Worm (Caenorhabditis elegans) whole organism, L2 larva: ENCODE results near the gene wrt-5.

ENCODE experiments used
- C34F6.9 ChIP-seq: fragments of 150-350 bp; optimal IDR thresholded peaks from 2 replicates; lab custom pipeline; 2014; ENCODE audit warnings: missing biosample characterization, missing genetic modification characterization
- R02D3.7 ChIP-seq: fragments of 150-350 bp; optimal IDR thresholded peaks from 2 replicates; lab custom pipeline; 2014; ENCODE audit warnings: missing biosample characterization, missing genetic modification characterization
- ZK546.5 ChIP-seq: sonication (generic microtip); optimal IDR thresholded peaks from 2 replicates; lab custom pipeline; 2017; ENCODE audit warnings: missing biosample characterization, missing genetic modification characterization
- aly-2 ChIP-seq: fragments of 150-350 bp; optimal IDR thresholded peaks from 2 replicates; lab custom pipeline; 2014; ENCODE audit warnings: missing biosample characterization, missing genetic modification characterization
- ama-1 ChIP-seq: fragments of 150-350 bp; optimal IDR thresholded peaks from 2 replicates; lab custom pipeline; 2018; ENCODE audit warnings: inconsistent platforms
- blmp-1 ChIP-seq: sonication (generic microtip); optimal IDR thresholded peaks from 2 replicates; lab custom pipeline; 2017; ENCODE audit warnings: missing genetic modification characterization, mild to moderate bottlenecking, missing compliant biosample characterization, antibody characterized with exemption, moderate library complexity; ENCODE audit not compliant: insufficient read depth
- ceh-16 ChIP-seq: fragments of 150-350 bp; optimal IDR thresholded peaks from 2 replicates; lab custom pipeline; 2014; ENCODE audit warnings: missing biosample characterization, missing genetic modification characterization
- ceh-82 ChIP-seq: fragments of 150-350 bp; optimal IDR thresholded peaks from 2 replicates; lab custom pipeline; 2014; ENCODE audit warnings: missing biosample characterization, missing genetic modification characterization
- crh-2 ChIP-seq: sonication (generic microtip); optimal IDR thresholded peaks from 2 replicates; lab custom pipeline; 2017; ENCODE audit warnings: missing biosample characterization, missing genetic modification characterization
- dmd-4 ChIP-seq: sonication (generic microtip); optimal IDR thresholded peaks from 2 replicates; lab custom pipeline; 2017; ENCODE audit warnings: missing biosample characterization, missing genetic modification characterization
- egl-27 ChIP-seq: sonication (generic microtip); optimal IDR thresholded peaks from 3 replicates; lab custom pipeline; 2017; ENCODE audit warnings: missing biosample characterization, missing genetic modification reagents, missing genetic modification characterization
- elt-3 ChIP-seq: sonication (generic microtip); optimal IDR thresholded peaks from 2 replicates; lab custom pipeline; 2017; ENCODE audit warnings: missing biosample characterization, missing genetic modification characterization
- fos-1 ChIP-seq: fragments of 150-350 bp; optimal IDR thresholded peaks from 2 replicates; lab custom pipeline; 2014; ENCODE audit warnings: missing biosample characterization, missing genetic modification characterization
- lin-13 ChIP-seq: fragments of 150-350 bp; optimal IDR thresholded peaks from 2 replicates; lab custom pipeline; 2014; ENCODE audit warnings: missing biosample characterization, missing genetic modification reagents, missing genetic modification characterization
- lin-39 ChIP-seq: fragments of 150-350 bp; optimal IDR thresholded peaks from 2 replicates; lab custom pipeline; 2014; ENCODE audit warnings: missing biosample characterization, missing genetic modification reagents, missing genetic modification characterization
- lsy-2 ChIP-seq, 2 experiments: fragments of 150-350 bp in 1 of 2; sonication (generic microtip) in 1 of 2; optimal IDR thresholded peaks; 2 replicates each; lab custom pipeline; 2014 to 2017; ENCODE audit warnings: missing biosample characterization in 2 of 2, missing genetic modification characterization in 2 of 2
- mab-5 ChIP-seq: fragments of 150-350 bp; optimal IDR thresholded peaks from 2 replicates; lab custom pipeline; 2014; ENCODE audit warnings: missing biosample characterization, missing genetic modification characterization
- mdl-1 ChIP-seq, 2 experiments: fragments of 150-350 bp in 1 of 2; sonication (generic microtip) in 1 of 2; optimal IDR thresholded peaks; 2 replicates each; lab custom pipeline; 2017; ENCODE audit warnings: missing biosample characterization in 2 of 2, missing genetic modification characterization in 2 of 2
- nhr-21 ChIP-seq: fragments of 150-350 bp; optimal IDR thresholded peaks from 2 replicates; lab custom pipeline; 2014; ENCODE audit warnings: missing biosample characterization, missing genetic modification characterization
- nhr-23 ChIP-seq: fragments of 150-350 bp; optimal IDR thresholded peaks from 2 replicates; lab custom pipeline; 2014; ENCODE audit warnings: missing biosample characterization, missing genetic modification reagents, missing genetic modification characterization
- nhr-25 ChIP-seq: fragments of 150-350 bp; sonication (generic microtip); optimal IDR thresholded peaks from 3 replicates; lab custom pipeline; 2014; ENCODE audit warnings: missing biosample characterization, missing genetic modification characterization
- nhr-6 ChIP-seq: fragments of 150-350 bp; optimal IDR thresholded peaks from 2 replicates; lab custom pipeline; 2014; ENCODE audit warnings: missing biosample characterization, missing genetic modification characterization
- skn-1 ChIP-seq: sonication (generic microtip); optimal IDR thresholded peaks from 2 replicates; lab custom pipeline; 2017; ENCODE audit warnings: missing biosample characterization, missing genetic modification characterization
- unc-62 ChIP-seq: fragments of 150-350 bp; optimal IDR thresholded peaks from 2 replicates; lab custom pipeline; 2014; ENCODE audit warnings: missing biosample characterization, missing genetic modification reagents, missing genetic modification characterization
- zag-1 ChIP-seq: fragments of 150-350 bp; optimal IDR thresholded peaks from 2 replicates; lab custom pipeline; 2014; ENCODE audit warnings: missing biosample characterization, missing genetic modification characterization
- ztf-1 ChIP-seq: fragments of 200-800 bp; sonication (Bioruptor generic); conservative IDR thresholded peaks from 2 replicates; pipeline ENCODE4 v1.3.6; 2022; ENCODE audit warnings: missing genetic modification characterization, missing compliant biosample characterization
- ztf-11 ChIP-seq: sonication (generic microtip); optimal IDR thresholded peaks from 2 replicates; lab custom pipeline; 2017; ENCODE audit warnings: missing biosample characterization, missing genetic modification characterization
- ztf-4 ChIP-seq: fragments of 150-350 bp; optimal IDR thresholded peaks from 2 replicates; lab custom pipeline; 2014; ENCODE audit warnings: missing biosample characterization, missing genetic modification characterization

Gene wrt-5

ce11 chrIV:4009923-4010322 lies 41.5 kb downstream of the wrt-5 start:
- no peak for TF ChIP-seq ztf-4 (tag; lab: Kevin White, UChicago)
- TF ChIP-seq nhr-6 (tag; lab: Kevin White, UChicago), result no peak
- TF ChIP-seq fos-1 (tag; lab: Kevin White, UChicago), result no peak
- TF ChIP-seq mab-5 (tag; lab: Kevin White, UChicago), result no peak
- no peak for TF ChIP-seq aly-2 (tag; lab: Kevin White, UChicago)
- TF ChIP-seq lin-13, result no peak
- TF ChIP-seq lsy-2 (tag; optimal IDR thresholded peaks at IDR 0.05; lab: Kevin White, UChicago), result no peak
- TF ChIP-seq mdl-1 (tag; optimal IDR thresholded peaks at IDR 0.05; lab: Kevin White, UChicago), result no peak
- TF ChIP-seq unc-62 (GFP tag; lab: Kevin White, UChicago), result no peak
- TF ChIP-seq dmd-4 (tag; lab: Kevin White, UChicago), result no peak
- no peak for TF ChIP-seq lin-39
- no peak for TF ChIP-seq ztf-11 (tag; lab: Kevin White, UChicago)
- TF ChIP-seq nhr-23 (tag; lab: Kevin White, UChicago), result no peak
- TF ChIP-seq skn-1 (tag; lab: Kevin White, UChicago), result no peak
- TF ChIP-seq ceh-16 (tag; lab: Kevin White, UChicago), result no peak
- no peak for TF ChIP-seq ztf-1 (GFP tag; lab: Robert Waterston, UW)
- no peak for TF ChIP-seq R02D3.7 (tag; lab: Kevin White, UChicago)
- no peak for TF ChIP-seq nhr-21 (tag; lab: Kevin White, UChicago)
- no peak for TF ChIP-seq egl-27 (tag; lab: Kevin White, UChicago)
- TF ChIP-seq, all 48 proteins: peak for 0

ce11 chrIV:4008440-4008839 lies 43.0 kb downstream of the wrt-5 start:
- peak; percentile 65 for TF ChIP-seq blmp-1 (tag; lab: Kevin White, UChicago)
- no peak for TF ChIP-seq elt-3 (tag; lab: Kevin White, UChicago)

- peak; percentile 38 for TF ChIP-seq C34F6.9 (tag; lab: Kevin White, UChicago)
- TF ChIP-seq nhr-6 (tag; lab: Kevin White, UChicago), result no peak
- TF ChIP-seq, all 48 proteins: peak for 1
Measured at ce11 chrIV:4007697-4008096, 43.7 kb downstream of the wrt-5 start, which contains the start of gene W02C12.2. TSS of gene W02C12.2 (minus strand) at chrIV:4007973.

- peak; percentile 49 for TF ChIP-seq zag-1 (tag; lab: Kevin White, UChicago)
- no peak for TF ChIP-seq ZK546.5 (tag; lab: Kevin White, UChicago)
- no peak for TF ChIP-seq nhr-25
- TF ChIP-seq aly-2 (tag; lab: Kevin White, UChicago), result no peak
- TF ChIP-seq C34F6.9 (tag; lab: Kevin White, UChicago), result no peak
Measured at ce11 chrIV:4005166-4005565, 46.3 kb downstream of the wrt-5 start.

ce11 chrIV:4004221-4004620 lies 47.2 kb downstream of the wrt-5 start:
- no peak for TF ChIP-seq ZK546.5 (tag; lab: Kevin White, UChicago)
- TF ChIP-seq ztf-4 (tag; lab: Kevin White, UChicago), result no peak
- TF ChIP-seq ama-1, result no peak
- no peak for TF ChIP-seq ceh-82 (tag; lab: Kevin White, UChicago)
- TF ChIP-seq unc-62 (GFP tag; lab: Kevin White, UChicago), result no peak
- no peak for TF ChIP-seq ztf-11 (tag; lab: Kevin White, UChicago)
- no peak for TF ChIP-seq skn-1 (tag; lab: Kevin White, UChicago)
- no peak for TF ChIP-seq crh-2
